Fruit fly (Drosophila melanogaster): ENCODE measurements around the gene CG9578.

CG9578 gene

DNA sequence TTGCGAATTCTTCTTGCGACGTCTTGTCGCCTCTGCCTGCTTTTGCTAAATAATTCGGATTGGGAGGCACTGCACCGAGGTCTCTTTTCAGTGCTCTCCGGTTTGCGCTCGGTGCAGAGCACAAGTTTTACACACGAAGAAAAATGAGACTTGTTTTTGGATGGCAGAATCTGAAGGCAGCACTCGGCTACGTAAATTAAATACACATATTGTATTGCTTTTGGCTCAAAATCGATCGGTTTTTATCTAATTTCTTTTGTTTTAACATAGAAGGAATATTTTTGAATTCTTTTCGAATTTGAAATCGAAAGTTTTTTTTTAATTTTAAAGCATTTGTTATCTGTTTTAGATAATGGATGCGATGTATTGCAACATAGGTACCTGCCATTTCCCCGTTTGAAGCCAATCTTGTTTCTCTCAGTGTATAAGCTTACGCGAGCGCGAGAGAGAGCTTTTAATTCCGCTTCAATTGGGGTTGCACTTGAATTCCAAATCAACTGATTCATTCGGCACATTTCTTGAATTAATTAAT lies 3.5 kb downstream of the CG9578 start, which contains the start of gene AnxB10 (continued):
- TF ChIP-seq Eip74EF (GFP tag; optimal IDR thresholded peaks at IDR 0.05) (no peak), CG14050 (GFP tag; IDR thresholded peaks at IDR 0.05) (no peak), Lhr (GFP tag; optimal IDR thresholded peaks at IDR 0.05) (no peak), wor (GFP tag; IDR thresholded peaks at IDR 0.05) (peak; percentile 29; the same call in 1 of the 2 replicates), hbn (GFP tag; IDR thresholded peaks at IDR 0.05; ENCODE audit: partially characterized antibody) (no peak), CG11456 (GFP tag; IDR thresholded peaks at IDR 0.05) (no peak), CG8290 (GFP tag; optimal IDR thresholded peaks at IDR 0.05) (no peak), CG8290 (tag; optimal IDR thresholded peaks at IDR 0.05) (no peak), Sry-δ (GFP tag; optimal IDR thresholded peaks at IDR 0.05) (peak; percentile 25), al (GFP tag; IDR thresholded peaks at IDR 0.05) (no peak), gsb-n (tag; optimal IDR thresholded peaks at IDR 0.05) (peak; percentile 14), dmrt99B (tag; optimal IDR thresholded peaks at IDR 0.05) (peak; percentile 79), HLHmδ (GFP tag; optimal IDR thresholded peaks at IDR 0.05) (no peak), Lim3 (GFP tag; IDR thresholded peaks at IDR 0.05) (no peak), CG8478 (optimal IDR thresholded peaks at IDR 0.05) (no peak), bigmax (GFP tag; optimal IDR thresholded peaks at IDR 0.05) (no peak), CG13894 (tag; optimal IDR thresholded peaks at IDR 0.05) (peak; percentile 6), NC2β (GFP tag; optimal IDR thresholded peaks at IDR 0.05) (peak; percentile 8), HLH3B (GFP tag; IDR thresholded peaks at IDR 0.05) (peak; percentile 56; the same call in 1 of the 2 replicates), schlank (tag; optimal IDR thresholded peaks at IDR 0.05) (no peak), Xrp1 (GFP tag; IDR thresholded peaks at IDR 0.05) (peak; percentile 57; the same call in 1 of the 2 replicates), CG10209 (GFP tag; optimal IDR thresholded peaks at IDR 0.05) (peak; percentile 53), chif (GFP tag; optimal IDR thresholded peaks at IDR 0.05) (peak; percentile 44 to 57), CG17359 (tag; optimal IDR thresholded peaks at IDR 0.05) (peak; percentile 57), pan (optimal IDR thresholded peaks at IDR 0.05) (no peak), pan (GFP tag; optimal IDR thresholded peaks at IDR 0.05 in 1 of 2, IDR thresholded peaks at IDR 0.05 in 1 of 2) (peak in 1 of 2 experiments; percentile 66), CG12942 (GFP tag; optimal IDR thresholded peaks at IDR 0.05) (no peak), Sox102F (GFP tag; optimal IDR thresholded peaks at IDR 0.05) (peak; percentile 71), CG10462 (GFP tag; optimal IDR thresholded peaks at IDR 0.05) (no peak), CG2875 (GFP tag; optimal IDR thresholded peaks at IDR 0.05) (peak; percentile 35), CG11560 (tag; IDR thresholded peaks at IDR 0.05) (0 out of 3 replicates have a peak, but pooled peaks have one; percentile 7), CG1602 (GFP tag; optimal IDR thresholded peaks at IDR 0.05) (peak; percentile 27), tap (tag; optimal IDR thresholded peaks at IDR 0.05) (peak; percentile 36), peb (GFP tag; IDR thresholded peaks at IDR 0.05) (no peak), vnd (GFP tag; IDR thresholded peaks at IDR 0.05; ENCODE audit: partially characterized antibody) (no peak), Ets97D (GFP tag; optimal IDR thresholded peaks at IDR 0.05) (peak; percentile 16), fd96Cb (tag; optimal IDR thresholded peaks at IDR 0.05) (peak; percentile 67), CG11723 (GFP tag; optimal IDR thresholded peaks at IDR 0.05) (peak; percentile 26), Usf (GFP tag; optimal IDR thresholded peaks at IDR 0.05) (peak; percentile 2), lola (GFP tag; optimal IDR thresholded peaks at IDR 0.05) (peak in 1 of 3 experiments; percentile 30), nerfin-1 (tag; optimal IDR thresholded peaks at IDR 0.05) (peak; percentile 41), CG7928 (GFP tag; optimal IDR thresholded peaks at IDR 0.05) (no peak), CG10565 (GFP tag; optimal IDR thresholded peaks at IDR 0.05) (no peak), Rfx (GFP tag; IDR thresholded peaks at IDR 0.05) (peak; percentile 56), sens-2 (GFP tag; IDR thresholded peaks at IDR 0.05) (no peak), Deaf1 (tag; optimal IDR thresholded peaks at IDR 0.05) (peak; percentile 42), CG5953 (GFP tag; IDR thresholded peaks at IDR 0.05) (no peak), slou (GFP tag; optimal IDR thresholded peaks at IDR 0.05) (no peak), ham (GFP tag; IDR thresholded peaks at IDR 0.05) (no peak), CG18011 (GFP tag; optimal IDR thresholded peaks at IDR 0.05) (no peak)
